Fruit fly (Drosophila melanogaster): Measurements from ENCODE around the gene ssx.

DNA sequence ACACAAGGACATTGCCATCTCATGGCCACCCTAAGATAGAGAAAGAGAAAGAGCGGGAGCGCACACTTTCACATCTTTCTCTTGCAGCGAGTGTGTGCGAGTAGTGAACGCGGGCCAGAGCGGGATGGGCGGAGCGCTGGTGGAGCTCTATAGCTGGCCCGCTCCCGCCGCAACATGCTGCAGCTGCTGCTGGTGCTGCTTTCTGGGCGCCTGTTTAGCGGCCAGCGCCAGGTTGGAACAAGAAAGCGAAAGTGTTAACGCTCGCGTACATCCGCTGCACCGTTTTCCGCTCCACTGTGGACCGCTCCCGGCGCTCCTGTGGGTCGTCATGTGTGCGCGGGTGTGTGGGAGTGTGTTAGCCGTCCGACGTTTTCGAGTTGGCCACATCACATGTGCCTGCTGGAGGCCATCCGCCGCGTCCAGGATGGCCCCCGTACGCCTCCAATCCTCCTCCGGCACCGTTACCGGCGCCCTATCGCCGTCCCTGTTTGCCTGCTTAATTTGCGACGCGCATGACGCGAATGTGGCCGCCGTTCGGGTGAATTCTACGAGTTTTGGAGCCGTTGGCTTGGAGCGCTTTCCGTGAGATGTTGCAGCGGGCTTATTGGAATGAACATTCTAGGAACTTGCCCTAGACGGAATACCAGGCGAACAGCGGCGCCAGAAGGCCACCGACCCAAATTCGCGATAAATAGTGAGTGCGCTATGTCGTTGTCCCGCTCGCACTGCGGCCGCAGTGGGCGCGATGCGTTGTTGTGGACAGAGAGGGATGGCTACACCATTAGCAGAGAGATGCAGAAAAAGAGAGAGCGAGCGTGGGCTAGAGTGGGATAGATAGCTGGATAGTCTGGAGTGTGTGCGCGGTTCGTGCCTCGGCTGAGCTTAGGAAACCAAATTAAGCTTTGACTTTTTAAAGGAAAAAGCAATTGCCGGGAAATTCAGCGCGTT, 28.9 kb downstream of the ssx start:
- no peak for TF ChIP-seq CG7101 (tag; optimal IDR thresholded peaks at IDR 0.05)
- TF ChIP-seq CG12768 (GFP tag; optimal IDR thresholded peaks at IDR 0.05) = peak; percentile 82

All from whole organism, adult.